Worm (Caenorhabditis elegans): ENCODE data around the gene R144.3.
A peak's percentile ranks its signal among the peaks of the same experiment; 100 is the strongest.
"Not testable (repeated sequence)": the region's sequence is repeated elsewhere in the genome, so short reads cannot be mapped to it uniquely, and the experiment has no call there.

R144.3 gene

DNA sequence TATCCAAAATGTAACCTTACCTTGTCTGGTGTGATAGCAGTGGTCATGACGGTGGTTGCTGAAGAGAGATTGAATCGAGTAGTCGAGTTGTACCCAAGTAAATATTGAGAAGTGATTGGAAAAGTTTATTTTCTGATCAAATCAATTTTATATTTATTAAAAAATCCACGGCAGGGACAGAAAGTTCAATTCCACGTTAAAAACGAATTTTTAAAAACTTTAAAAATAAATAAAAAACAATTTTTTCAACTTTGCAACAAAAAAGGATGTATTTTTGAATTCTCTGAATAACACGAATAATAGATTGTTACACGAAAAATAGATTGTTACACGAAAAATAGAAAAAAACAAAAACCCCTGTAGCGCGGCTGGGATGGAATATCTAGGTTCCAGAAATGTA, 33.9 kb downstream of the R144.3 start, which contains the start of gene C45G9.9:
Gene C45G9.9 (minus strand): TSS at position 101 of the 400 bp plus-strand sequence.
- not testable (repeated sequence) for TF ChIP-seq nhr-237, snpc-4, nhr-12 (tag; optimal IDR thresholded peaks at IDR 0.05)

DNA sequence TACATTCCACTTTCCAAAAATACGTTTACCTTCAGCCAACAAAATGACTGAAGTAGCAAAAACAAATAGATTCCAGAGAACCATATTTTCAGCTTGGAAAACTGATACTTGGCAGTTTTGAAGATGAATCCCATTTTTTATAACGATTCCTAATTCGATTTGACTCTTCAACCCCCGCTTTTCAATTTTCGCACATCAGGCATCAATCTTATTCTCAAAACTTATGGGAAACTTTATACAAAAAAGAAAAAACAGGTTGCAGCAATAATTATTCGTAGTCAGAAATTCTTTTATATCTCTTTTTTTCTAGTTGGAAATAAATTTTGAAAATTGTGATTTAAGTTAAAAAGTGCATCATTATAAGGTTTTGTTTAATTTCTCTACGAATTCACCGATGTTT, 40.0 kb downstream of the R144.3 start, which contains the start of gene C45G9.10:
Gene C45G9.10 (minus strand): TSS at position 101 of the 400 bp plus-strand sequence.
- TF ChIP-seq lin-11 (tag; optimal IDR thresholded peaks at IDR 0.05), result no peak
- no peak for TF ChIP-seq gmeb-1 (tag; optimal IDR thresholded peaks at IDR 0.05)
- no peak for TF ChIP-seq nhr-25 (tag; optimal IDR thresholded peaks at IDR 0.05)
- TF ChIP-seq aly-2 (tag; optimal IDR thresholded peaks at IDR 0.05), result no peak
- TF ChIP-seq nhr-10 (tag; optimal IDR thresholded peaks at IDR 0.05), result no peak
- TF ChIP-seq F13H6.1 (tag; optimal IDR thresholded peaks at IDR 0.05), result no peak
- TF ChIP-seq nhr-77 (tag; optimal IDR thresholded peaks at IDR 0.05), result no peak
- no peak for TF ChIP-seq nhr-21 (tag; optimal IDR thresholded peaks at IDR 0.05)
- TF ChIP-seq ZK546.5 (tag; optimal IDR thresholded peaks at IDR 0.05), result no peak

DNA sequence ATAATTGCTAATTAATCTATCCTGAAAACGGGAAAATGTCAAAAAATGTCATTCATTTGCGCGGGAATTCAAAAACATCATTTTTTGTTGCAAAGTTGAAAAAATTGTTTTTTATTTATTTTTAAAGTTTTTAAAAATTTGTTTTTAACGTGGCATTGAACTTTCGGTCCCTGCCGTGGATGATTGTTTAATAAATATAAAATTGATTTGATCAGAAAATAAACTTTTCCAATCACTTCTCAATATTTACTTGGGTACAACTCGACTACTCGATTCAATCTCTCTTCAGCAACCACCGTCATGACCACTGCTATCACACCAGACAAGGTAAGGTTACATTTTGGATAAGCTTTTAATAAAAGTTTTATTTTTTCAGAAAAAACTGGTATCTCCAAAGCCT, 40.6 kb downstream of the R144.3 start, which contains the start of gene C45G9.4:
Gene C45G9.4 (plus strand): TSS at position 301 of the 400 bp plus-strand sequence.
- TF ChIP-seq ama-1 (optimal IDR thresholded peaks at IDR 0.05); fos-1 (tag; optimal IDR thresholded peaks at IDR 0.05); lin-11 (tag; optimal IDR thresholded peaks at IDR 0.05): not testable (repeated sequence)

DNA sequence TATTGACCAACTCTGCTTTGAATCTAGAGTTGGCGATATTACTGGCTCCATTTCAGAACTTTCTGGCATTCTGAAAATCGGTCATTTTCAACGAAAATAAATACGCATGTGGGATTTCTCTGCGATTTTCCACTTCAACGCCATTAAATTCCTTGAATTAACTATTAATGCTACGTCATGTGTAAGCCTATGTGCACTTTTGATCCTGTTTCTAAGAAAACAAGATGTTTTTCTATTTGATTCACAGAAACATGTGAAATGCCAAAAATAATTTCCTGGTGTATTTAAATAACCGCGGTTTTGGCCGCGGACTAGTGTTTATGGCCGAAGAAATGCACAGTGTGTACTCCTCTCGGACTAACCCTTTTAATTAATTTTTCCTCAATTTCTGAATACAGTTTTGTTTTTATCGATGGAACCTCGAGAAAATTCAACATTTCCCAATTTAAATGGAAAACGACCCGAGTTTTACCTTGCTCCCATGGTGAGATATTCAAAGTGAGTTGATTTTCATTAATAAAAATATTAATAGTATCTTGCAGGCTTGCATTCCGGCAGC, 47.0 kb downstream of the R144.3 start, which contains the start of the genes C45G9.11 and C45G9.2:
Gene C45G9.11 (minus strand): TSS at position 51 of the 559 bp plus-strand sequence.
Gene C45G9.2 (plus strand): TSS at position 392 of the 559 bp plus-strand sequence.
- peak; percentile 75 for TF ChIP-seq C34F6.9 (tag; optimal IDR thresholded peaks at IDR 0.05)
- peak; percentile 11 for TF ChIP-seq lin-11 (tag; optimal IDR thresholded peaks at IDR 0.05)
- no peak for TF ChIP-seq fos-1 (tag; optimal IDR thresholded peaks at IDR 0.05)
- peak; percentile 74 for TF ChIP-seq lin-13 (GFP tag; optimal IDR thresholded peaks at IDR 0.05)
- TF ChIP-seq ceh-82 (tag; optimal IDR thresholded peaks at IDR 0.05), result no peak
- peak; percentile 94 for TF ChIP-seq gmeb-1 (tag; optimal IDR thresholded peaks at IDR 0.05)
- TF ChIP-seq R02D3.7 (tag; optimal IDR thresholded peaks at IDR 0.05), result peak; percentile 11
- peak; percentile 20 for TF ChIP-seq nhr-129 (tag; optimal IDR thresholded peaks at IDR 0.05)
- peak; percentile 52 for TF ChIP-seq mab-5 (tag; optimal IDR thresholded peaks at IDR 0.05)
- TF ChIP-seq nhr-11 (tag; optimal IDR thresholded peaks at IDR 0.05), result no peak
- peak; percentile 81 for TF ChIP-seq unc-55 (GFP tag; optimal IDR thresholded peaks at IDR 0.05)
- peak; percentile 52 for TF ChIP-seq nhr-6 (tag; optimal IDR thresholded peaks at IDR 0.05)
- TF ChIP-seq unc-62 (GFP tag; optimal IDR thresholded peaks at IDR 0.05), result no peak
- TF ChIP-seq mdl-1 (tag; optimal IDR thresholded peaks at IDR 0.05), result no peak
- no peak for TF ChIP-seq nhr-10 (tag; optimal IDR thresholded peaks at IDR 0.05)
- no peak for TF ChIP-seq nhr-77 (tag; optimal IDR thresholded peaks at IDR 0.05)
- TF ChIP-seq crh-2 (tag; optimal IDR thresholded peaks at IDR 0.05), result peak; percentile 43
- no peak for TF ChIP-seq nhr-21 (tag; optimal IDR thresholded peaks at IDR 0.05)
- peak; percentile 83 for TF ChIP-seq sma-3 (GFP tag; optimal IDR thresholded peaks at IDR 0.05)
- TF ChIP-seq sma-9 (GFP tag; optimal IDR thresholded peaks at IDR 0.05), result peak; percentile 88
- no peak for TF ChIP-seq sma-9 (tag; optimal IDR thresholded peaks at IDR 0.05)
- peak; percentile 42 for TF ChIP-seq snpc-4 (tag; optimal IDR thresholded peaks at IDR 0.05)
- TF ChIP-seq ztf-4 (tag; optimal IDR thresholded peaks at IDR 0.05), result peak; percentile 43
- peak; percentile 73 for TF ChIP-seq F13H6.1 (tag; optimal IDR thresholded peaks at IDR 0.05)
- no peak for TF ChIP-seq nhr-23 (tag; optimal IDR thresholded peaks at IDR 0.05)
- TF ChIP-seq lsy-2 (tag; optimal IDR thresholded peaks at IDR 0.05), result peak; percentile 71 to 85

DNA sequence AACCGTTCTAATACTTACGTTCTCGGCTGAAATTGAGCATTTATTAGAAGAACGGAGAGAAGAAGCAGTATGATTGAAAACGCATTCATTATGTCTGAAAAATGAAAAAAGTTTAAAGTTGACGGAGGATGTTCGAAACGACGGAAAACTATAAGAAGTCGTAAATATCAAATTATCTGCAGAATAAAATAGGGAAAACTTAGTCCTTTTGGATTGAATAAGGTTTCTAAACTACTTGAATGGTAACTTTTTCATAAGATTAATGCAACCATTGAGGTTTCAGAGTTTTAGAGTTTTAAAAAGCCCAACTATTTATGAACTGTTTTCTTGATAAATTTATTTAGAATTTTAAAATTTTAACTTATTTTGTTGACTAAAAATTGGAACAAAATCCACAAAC, 49.7 kb downstream of the R144.3 start, which contains the start of gene C45G9.12:
Gene C45G9.12 (minus strand): TSS at position 101 of the 400 bp plus-strand sequence.
- TF ChIP-seq gmeb-1 (tag; optimal IDR thresholded peaks at IDR 0.05), result no peak
- TF ChIP-seq sma-9 (GFP tag; optimal IDR thresholded peaks at IDR 0.05), result no peak
- TF ChIP-seq sma-9 (tag; optimal IDR thresholded peaks at IDR 0.05), result no peak
- no peak for TF ChIP-seq lsy-2 (tag; optimal IDR thresholded peaks at IDR 0.05)
- TF ChIP-seq R02D3.7 (tag; optimal IDR thresholded peaks at IDR 0.05), result no peak
- TF ChIP-seq Y55F3AM.14 (GFP tag; optimal IDR thresholded peaks at IDR 0.05), result no peak
- no peak for TF ChIP-seq unc-62 (GFP tag; optimal IDR thresholded peaks at IDR 0.05)
- TF ChIP-seq nhr-237 (tag; optimal IDR thresholded peaks at IDR 0.05), result no peak
- no peak for TF ChIP-seq crh-2 (tag; optimal IDR thresholded peaks at IDR 0.05)
- TF ChIP-seq egl-27 (tag; optimal IDR thresholded peaks at IDR 0.05), result no peak
- TF ChIP-seq F13H6.1 (tag; optimal IDR thresholded peaks at IDR 0.05), result no peak
- no peak for TF ChIP-seq skn-1 (tag; optimal IDR thresholded peaks at IDR 0.05)
- TF ChIP-seq ZK546.5 (tag; optimal IDR thresholded peaks at IDR 0.05), result no peak
- no peak for TF ChIP-seq dmd-4 (tag; optimal IDR thresholded peaks at IDR 0.05)
